Worm (Caenorhabditis elegans): ENCODE measurements around the gene C16D9.8.

The C16D9.8 gene

DNA sequence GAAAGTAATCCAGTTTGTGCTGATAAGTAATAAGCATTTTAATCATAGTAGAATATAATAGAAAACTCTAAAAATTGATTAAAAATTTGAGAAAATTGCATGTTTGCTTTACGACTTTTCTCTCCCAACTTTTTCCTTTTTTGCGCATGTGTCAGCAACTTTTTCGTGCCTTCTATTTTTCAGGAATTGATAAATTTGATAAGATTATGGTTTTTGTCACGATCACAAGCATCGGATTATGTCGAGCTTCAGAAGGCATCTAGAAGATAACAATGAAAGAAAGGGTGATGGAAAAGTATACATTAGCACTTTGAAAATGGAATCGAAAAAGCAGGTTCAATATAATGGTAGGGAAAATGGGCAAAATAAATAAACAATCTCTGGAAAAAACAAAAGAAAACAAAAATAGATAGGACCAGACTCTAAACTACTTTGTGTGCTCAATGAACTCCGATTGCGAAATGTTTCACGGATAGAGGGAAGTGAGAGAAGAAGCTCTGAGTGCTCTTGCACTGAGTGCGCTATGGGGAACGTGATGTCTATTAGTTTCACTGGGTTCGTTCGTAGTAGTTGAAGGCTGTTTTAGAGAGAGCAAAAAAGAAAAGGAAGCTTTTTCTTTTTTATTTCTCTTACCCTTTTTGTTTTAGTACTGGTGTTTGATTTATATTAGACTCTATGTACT is 24.9 kb upstream of the C16D9.8 start (continued):
- TF ChIP-seq ceh-44 (GFP tag; IDR thresholded peaks at IDR 0.05) (no peak), ctbp-1 (GFP tag; IDR thresholded peaks at IDR 0.05) (peak; percentile 50; the same call in 1 of the 2 replicates), unc-130 (GFP tag; optimal IDR thresholded peaks at IDR 0.05) (no peak), nhr-11 (tag; optimal IDR thresholded peaks at IDR 0.05) (no peak), aly-2 (tag; optimal IDR thresholded peaks at IDR 0.05) (no peak), nhr-42 (GFP tag; IDR thresholded peaks at IDR 0.05) (no peak), nhr-48 (tag; optimal IDR thresholded peaks at IDR 0.05) (peak; percentile 94), unc-39 (tag; optimal IDR thresholded peaks at IDR 0.05) (no peak), mdt-29 (GFP tag; IDR thresholded peaks at IDR 0.05) (no peak), lim-7 (GFP tag; IDR thresholded peaks at IDR 0.05) (no peak), hif-1 (tag; optimal IDR thresholded peaks at IDR 0.05) (peak in 1 of 2 experiments; percentile 78), mdl-1 (tag; optimal IDR thresholded peaks at IDR 0.05) (no peak), zfp-3 (GFP tag; conservative IDR thresholded peaks at IDR 0.05) (no peak), ztf-7 (tag; optimal IDR thresholded peaks at IDR 0.05) (no peak), Y105C5A.15 (GFP tag; IDR thresholded peaks at IDR 0.05) (no peak), aha-1 (tag) (peak; percentile 92), gei-8 (GFP tag; optimal IDR thresholded peaks at IDR 0.05) (no peak), nhr-6 (tag; optimal IDR thresholded peaks at IDR 0.05) (no peak), daf-19 (GFP tag; conservative IDR thresholded peaks at IDR 0.05) (no peak), snpc-4 (tag; optimal IDR thresholded peaks at IDR 0.05) (no peak)

DNA sequence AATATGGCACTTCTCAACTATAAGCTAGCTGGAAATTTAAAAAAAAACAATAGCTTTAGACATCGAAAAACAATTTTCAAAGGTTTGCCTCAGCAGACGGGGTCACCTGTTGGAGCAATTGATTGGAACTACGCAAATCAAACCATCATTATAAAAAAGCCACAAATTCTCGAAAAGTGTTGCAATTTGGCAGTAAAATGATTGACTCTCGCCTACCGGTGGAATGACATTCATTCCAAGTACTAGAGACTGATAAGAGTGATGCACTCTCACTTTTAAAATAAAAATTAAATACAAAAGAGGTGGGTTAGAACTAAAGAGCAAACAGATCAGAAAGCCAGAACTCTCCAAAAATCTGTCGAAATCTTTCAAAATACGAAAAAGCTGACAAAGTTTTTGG is 22.1 kb upstream of the C16D9.8 start:
- no peak for TF ChIP-seq snpc-1.2 (GFP tag; IDR thresholded peaks at IDR 0.05)
- TF ChIP-seq F44E2.7 (GFP tag; IDR thresholded peaks at IDR 0.05), result no peak
- TF ChIP-seq nhr-28 (tag; optimal IDR thresholded peaks at IDR 0.05), result peak; percentile 26
- no peak for TF ChIP-seq ceh-20 (GFP tag; IDR thresholded peaks at IDR 0.05)
- no peak for TF ChIP-seq zag-1 (tag; optimal IDR thresholded peaks at IDR 0.05)
- TF ChIP-seq lir-3 (tag; optimal IDR thresholded peaks at IDR 0.05), result no peak
- no peak for TF ChIP-seq madf-5 (GFP tag; IDR thresholded peaks at IDR 0.05)
- peak; percentile 58; the same call in 1 of the 2 replicates for TF ChIP-seq dmd-6 (GFP tag; IDR thresholded peaks at IDR 0.05)
- no peak for TF ChIP-seq unc-130 (GFP tag; optimal IDR thresholded peaks at IDR 0.05)
- no peak for TF ChIP-seq fos-1 (tag; optimal IDR thresholded peaks at IDR 0.05)
- no peak for TF ChIP-seq mxl-3 (GFP tag; optimal IDR thresholded peaks at IDR 0.05)

DNA sequence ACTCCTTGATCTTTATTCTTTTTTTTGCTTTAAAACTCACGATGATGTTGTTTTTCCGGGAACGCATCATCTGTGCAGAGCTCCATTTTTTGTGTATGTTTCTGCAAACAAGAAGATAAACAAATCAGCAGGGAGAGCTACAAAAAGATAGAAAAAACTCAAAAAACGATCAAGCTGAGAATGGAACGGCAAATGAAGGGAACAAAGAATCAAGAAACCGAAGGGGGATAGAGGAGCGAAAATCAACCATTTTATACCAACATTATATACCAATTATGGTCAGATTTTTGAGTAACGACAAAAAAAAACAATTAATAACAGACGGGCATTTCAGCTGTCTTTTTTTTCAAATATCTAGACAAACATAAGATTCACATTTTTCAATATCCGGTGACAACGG is 21.4 kb upstream of the C16D9.8 start, which contains the start of gene slc-17.5:
slc-17.5 (minus strand) TSS at position 101 of the 400 bp plus-strand sequence.
- no peak for TF ChIP-seq F37D6.2 (tag; optimal IDR thresholded peaks at IDR 0.05)
- TF ChIP-seq unc-62 (GFP tag; optimal IDR thresholded peaks at IDR 0.05 in 1 of 2), result peak in 1 of 2 experiments; percentile 78
- no peak for TF ChIP-seq unc-62 (tag; optimal IDR thresholded peaks at IDR 0.05)

DNA sequence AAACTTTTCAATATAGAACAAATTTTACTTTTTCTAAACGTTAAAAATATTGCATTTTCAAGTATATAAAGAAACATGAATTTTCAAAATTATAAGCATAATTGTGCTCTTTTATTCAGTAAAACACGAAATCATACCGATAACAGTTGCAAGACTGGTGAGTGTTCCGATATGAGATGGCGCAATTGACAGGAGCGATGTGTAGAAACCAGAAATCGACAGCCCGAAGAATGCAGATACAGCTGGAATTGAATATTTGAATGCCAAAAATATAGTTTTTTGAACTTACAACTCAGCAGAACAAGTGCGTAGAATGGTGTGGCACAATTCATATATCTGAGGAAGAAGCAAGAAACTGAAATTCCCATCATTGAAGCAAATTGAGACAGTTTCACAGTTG is 19.6 kb upstream of the C16D9.8 start:
- no peak for TF ChIP-seq jun-1 (tag; optimal IDR thresholded peaks at IDR 0.05)
- TF ChIP-seq Y105C5A.15 (GFP tag; IDR thresholded peaks at IDR 0.05), result no peak
- peak; percentile 16; the same call in 1 of the 2 replicates for TF ChIP-seq dmd-6 (GFP tag; IDR thresholded peaks at IDR 0.05)
- peak; percentile 62 for TF ChIP-seq aha-1 (tag)

DNA sequence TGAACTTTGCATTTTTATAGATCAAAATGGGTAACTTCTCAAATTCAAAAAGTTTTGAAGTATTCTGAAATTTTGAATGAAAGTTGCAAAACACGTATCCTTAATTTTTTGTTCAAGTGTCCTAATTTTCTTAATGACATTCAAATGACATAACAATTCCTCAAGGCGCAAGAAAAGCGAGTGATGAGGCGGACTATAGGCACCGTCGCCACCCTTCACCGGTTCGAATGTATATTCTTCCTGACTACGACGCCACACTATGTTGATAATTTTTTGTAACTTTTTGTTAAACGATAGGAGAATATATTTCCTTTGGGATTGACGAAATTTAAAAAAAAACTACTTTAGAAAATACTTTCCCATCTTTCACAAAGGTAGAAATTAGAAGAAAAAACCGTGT is 18.3 kb upstream of the C16D9.8 start:
- peak; percentile 81 for TF ChIP-seq aha-1 (tag)
- TF ChIP-seq lin-39 (tag; optimal IDR thresholded peaks at IDR 0.05), result no peak

All from whole organism, L4 larva.